Worm (Caenorhabditis elegans) whole organism, mixed stage, embryonic: ENCODE measurements around the gene acdh-12.

Source experiments
- M03D4.4 ChIP-seq: sonication (generic microtip); optimal IDR thresholded peaks from 2 replicates; lab custom pipeline; 2017; ENCODE audit warnings: mild to moderate bottlenecking, missing genetic modification characterization, missing compliant biosample characterization
- bed-3 ChIP-seq: fragments of 200-800 bp; sonication (Bioruptor generic); optimal IDR thresholded peaks from 3 replicates; lab custom pipeline; 2018; ENCODE audit warnings: mild to moderate bottlenecking, missing genetic modification characterization, moderate library complexity, missing compliant biosample characterization
- ceh-39 ChIP-seq: fragments of 150-350 bp; optimal IDR thresholded peaks from 2 replicates; lab custom pipeline; 2014; ENCODE audit warnings: missing biosample characterization, missing genetic modification characterization
- ceh-43 ChIP-seq: fragments of 200-800 bp; sonication (Bioruptor generic); optimal IDR thresholded peaks from 2 replicates; lab custom pipeline; 2018; ENCODE audit warnings: mild to moderate bottlenecking, missing genetic modification characterization, moderate library complexity, missing compliant biosample characterization
- ceh-83 ChIP-seq: fragments of 200-800 bp; sonication (Bioruptor generic); optimal IDR thresholded peaks from 2 replicates; lab custom pipeline; 2018; ENCODE audit warnings: mild to moderate bottlenecking, missing genetic modification characterization, missing compliant biosample characterization
- ces-1 ChIP-seq: fragments of 150-350 bp; optimal IDR thresholded peaks from 2 replicates; lab custom pipeline; 2014; ENCODE audit warnings: missing biosample characterization, missing genetic modification reagents, missing genetic modification characterization
- cnd-1 ChIP-seq: fragments of 200-800 bp; sonication (Bioruptor generic); optimal IDR thresholded peaks from 2 replicates; lab custom pipeline; 2018; ENCODE audit warnings: mild to moderate bottlenecking, missing genetic modification characterization, missing compliant biosample characterization
- drap-1 ChIP-seq: fragments of 200-800 bp; sonication (Bioruptor generic); optimal IDR thresholded peaks from 3 replicates; lab custom pipeline; 2018; ENCODE audit warnings: mild to moderate bottlenecking, missing genetic modification characterization, missing compliant biosample characterization
- elt-1 ChIP-seq: sonication (generic microtip); optimal IDR thresholded peaks from 2 replicates; lab custom pipeline; 2017; ENCODE audit warnings: missing genetic modification characterization, mild to moderate bottlenecking, missing compliant biosample characterization, antibody characterized with exemption, moderate library complexity, borderline replicate concordance; ENCODE audit not compliant: insufficient read depth
- elt-3 ChIP-seq: fragments of 150-350 bp; optimal IDR thresholded peaks from 2 replicates; lab custom pipeline; 2014; ENCODE audit warnings: missing biosample characterization, missing genetic modification characterization
- flh-1 ChIP-seq: fragments of 200-800 bp; sonication (Bioruptor generic); optimal IDR thresholded peaks from 2 replicates; lab custom pipeline; 2018; ENCODE audit warnings: mild to moderate bottlenecking, missing genetic modification characterization, moderate library complexity, missing compliant biosample characterization
- ham-2 ChIP-seq: fragments of 200-800 bp; sonication (Bioruptor generic); optimal IDR thresholded peaks from 2 replicates; lab custom pipeline; 2018; ENCODE audit warnings: mild to moderate bottlenecking, missing genetic modification characterization, missing compliant biosample characterization
- hlh-1 ChIP-seq: fragments of 150-350 bp; optimal IDR thresholded peaks from 2 replicates; lab custom pipeline; 2014; ENCODE audit warnings: missing biosample characterization, missing genetic modification reagents, missing genetic modification characterization
- lin-13 ChIP-seq: fragments of 150-350 bp; optimal IDR thresholded peaks from 2 replicates; lab custom pipeline; 2014; ENCODE audit warnings: missing biosample characterization, missing genetic modification characterization
- lin-32 ChIP-seq: fragments of 200-800 bp; sonication (Bioruptor generic); optimal IDR thresholded peaks from 2 replicates; lab custom pipeline; 2018; ENCODE audit warnings: mild to moderate bottlenecking, missing genetic modification characterization, missing compliant biosample characterization
- lsy-2 ChIP-seq: fragments of 150-350 bp; optimal IDR thresholded peaks from 2 replicates; lab custom pipeline; 2014; ENCODE audit warnings: missing biosample characterization, missing genetic modification characterization
- mab-5 ChIP-seq: fragments of 150-350 bp; optimal IDR thresholded peaks from 2 replicates; lab custom pipeline; 2014; ENCODE audit warnings: missing biosample characterization, missing genetic modification characterization
- mep-1 ChIP-seq: fragments of 150-350 bp; optimal IDR thresholded peaks from 2 replicates; lab custom pipeline; 2017; ENCODE audit warnings: missing biosample characterization, missing genetic modification reagents, missing genetic modification characterization, inconsistent platforms
- mls-2 ChIP-seq: sonication (generic microtip); optimal IDR thresholded peaks from 2 replicates; lab custom pipeline; 2016; ENCODE audit warnings: mild to moderate bottlenecking, missing genetic modification characterization, moderate library complexity, missing compliant biosample characterization
- nhr-12 ChIP-seq: fragments of 150-350 bp; optimal IDR thresholded peaks from 2 replicates; lab custom pipeline; 2014; ENCODE audit warnings: missing biosample characterization, missing genetic modification characterization
- nhr-2 ChIP-seq: fragments of 150-350 bp; optimal IDR thresholded peaks from 2 replicates; lab custom pipeline; 2014; ENCODE audit warnings: missing biosample characterization, missing genetic modification characterization
- nhr-237 ChIP-seq: fragments of 150-350 bp; optimal IDR thresholded peaks from 2 replicates; lab custom pipeline; 2014; ENCODE audit warnings: missing biosample characterization, missing genetic modification characterization
- nhr-28 ChIP-seq: fragments of 150-350 bp; optimal IDR thresholded peaks from 2 replicates; lab custom pipeline; 2014; ENCODE audit warnings: missing biosample characterization, missing genetic modification characterization
- nhr-76 ChIP-seq: sonication (generic microtip); optimal IDR thresholded peaks from 2 replicates; lab custom pipeline; 2017; ENCODE audit warnings: missing biosample characterization, missing genetic modification characterization
- pha-4 ChIP-seq: fragments of 150-350 bp; optimal IDR thresholded peaks from 2 replicates; lab custom pipeline; 2018; ENCODE audit warnings: missing biosample characterization, missing genetic modification reagents, missing genetic modification characterization
- sem-2 ChIP-seq: fragments of 200-800 bp; sonication (Bioruptor generic); optimal IDR thresholded peaks from 2 replicates; lab custom pipeline; 2018; ENCODE audit warnings: mild to moderate bottlenecking, missing genetic modification characterization, missing compliant biosample characterization
- snpc-4 ChIP-seq: fragments of 150-350 bp; optimal IDR thresholded peaks from 2 replicates; lab custom pipeline; 2014; ENCODE audit warnings: missing biosample characterization, missing genetic modification characterization
- sptf-1 ChIP-seq: sonication (generic microtip); optimal IDR thresholded peaks from 2 replicates; lab custom pipeline; 2017; ENCODE audit warnings: mild to moderate bottlenecking, missing genetic modification characterization, moderate library complexity, missing compliant biosample characterization
- tbx-8 ChIP-seq: fragments of 200-800 bp; sonication (Bioruptor generic); optimal IDR thresholded peaks from 2 replicates; lab custom pipeline; 2018; ENCODE audit warnings: mild to moderate bottlenecking, missing genetic modification characterization, moderate library complexity, missing compliant biosample characterization
- unc-120 ChIP-seq: sonication (generic microtip); optimal IDR thresholded peaks from 2 replicates; lab custom pipeline; 2017; ENCODE audit warnings: missing genetic modification characterization, missing compliant biosample characterization; ENCODE audit not compliant: poor library complexity, severe bottlenecking
- unc-39 ChIP-seq: fragments of 150-350 bp; optimal IDR thresholded peaks from 2 replicates; lab custom pipeline; 2014; ENCODE audit warnings: missing biosample characterization, missing genetic modification characterization
- unc-62 ChIP-seq: fragments of 150-350 bp; optimal IDR thresholded peaks from 2 replicates; lab custom pipeline; 2014; ENCODE audit warnings: missing biosample characterization, missing genetic modification reagents, missing genetic modification characterization
- zip-8 ChIP-seq: fragments of 150-350 bp; optimal IDR thresholded peaks from 2 replicates; lab custom pipeline; 2014; ENCODE audit warnings: missing biosample characterization, missing genetic modification characterization
- ztf-11 ChIP-seq: fragments of 150-350 bp; optimal IDR thresholded peaks from 2 replicates; lab custom pipeline; 2014; ENCODE audit warnings: missing biosample characterization, missing genetic modification characterization

Gene acdh-12

DNA sequence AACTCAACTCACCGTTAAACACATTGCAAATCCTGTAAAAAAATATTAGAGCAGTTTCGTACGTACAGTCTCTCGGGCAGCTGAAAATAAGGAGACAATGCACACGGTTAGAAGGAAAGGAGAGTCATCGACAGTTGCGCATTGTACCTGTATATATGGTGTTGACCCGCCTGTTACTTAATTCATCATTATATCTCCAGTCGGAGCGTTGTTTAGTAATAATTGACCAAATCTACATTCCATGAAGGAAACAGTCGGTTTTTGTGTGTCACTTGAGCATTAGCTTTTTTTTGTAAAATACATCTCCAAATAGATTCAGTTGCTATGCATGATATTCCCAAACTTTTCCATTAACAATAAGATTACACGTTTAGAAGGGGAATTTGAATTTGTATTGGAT, 33.9 kb downstream of the acdh-12 start, which contains the start of gene C27H5.12:
C27H5.12 (minus strand) TSS at position 101 of the 400 bp plus-strand sequence.
- no peak for TF ChIP-seq nhr-12
- no peak for TF ChIP-seq drap-1 (GFP tag; lab: Kevin White, UChicago)
- no peak for TF ChIP-seq ceh-43 (GFP tag; lab: Kevin White, UChicago)
- no peak for TF ChIP-seq tbx-8 (GFP tag; lab: Kevin White, UChicago)
- no peak for TF ChIP-seq nhr-76 (tag; lab: Kevin White, UChicago)
- TF ChIP-seq mls-2 (tag; lab: Kevin White, UChicago), result no peak
- TF ChIP-seq nhr-2 (tag; lab: Kevin White, UChicago), result no peak
- no peak for TF ChIP-seq elt-1
- TF ChIP-seq pha-4 (tag; lab: Kevin White, UChicago), result no peak

DNA sequence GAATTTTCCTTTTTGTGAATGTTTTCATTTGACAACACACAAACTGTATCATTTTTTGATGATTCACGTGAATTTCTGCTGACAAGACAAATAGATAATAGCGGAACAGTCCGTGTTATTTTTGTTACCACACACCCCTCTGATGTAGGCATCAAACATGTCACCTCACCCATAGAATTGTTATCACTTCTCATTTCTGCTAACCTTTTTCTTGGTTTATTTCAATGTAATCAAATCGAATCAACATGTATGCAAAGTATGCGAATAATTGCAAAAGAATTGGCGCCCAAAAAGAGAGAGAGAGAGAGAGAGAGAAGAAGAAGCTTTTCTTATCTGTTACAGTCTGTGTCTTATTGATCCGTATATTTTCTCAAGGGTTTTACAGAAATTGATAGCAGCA, 38.0 kb downstream of the acdh-12 start:
- TF ChIP-seq unc-62 (GFP tag; lab: Kevin White, UChicago), result no peak

DNA sequence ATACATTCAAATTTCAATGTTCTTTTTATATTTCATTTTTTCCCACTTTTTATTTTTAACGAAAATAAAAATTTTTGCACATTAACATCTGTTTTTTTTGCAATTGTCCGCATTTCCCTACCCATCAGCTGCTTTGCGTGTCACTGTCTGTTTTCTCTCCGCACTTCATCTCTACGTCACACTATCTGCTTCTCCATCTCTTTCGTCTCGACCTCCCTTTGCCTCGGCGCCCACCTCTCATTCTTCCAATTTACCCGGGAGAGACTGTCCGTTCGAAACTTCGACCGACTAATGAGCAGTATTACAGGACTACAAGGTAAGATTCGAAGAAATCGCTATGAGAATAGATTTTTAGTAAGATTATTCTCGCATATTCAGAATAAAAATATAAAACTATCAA, 40.0 kb downstream of the acdh-12 start, which contains the start of gene C27H5.2:
C27H5.2 (plus strand) TSS at position 190 of the 400 bp plus-strand sequence.
- TF ChIP-seq pha-4 (tag; lab: Kevin White, UChicago), result no peak
- TF ChIP-seq lsy-2 (tag; lab: Kevin White, UChicago), result no peak
- peak; percentile 31 for TF ChIP-seq hlh-1 (tag; lab: Kevin White, UChicago)

DNA sequence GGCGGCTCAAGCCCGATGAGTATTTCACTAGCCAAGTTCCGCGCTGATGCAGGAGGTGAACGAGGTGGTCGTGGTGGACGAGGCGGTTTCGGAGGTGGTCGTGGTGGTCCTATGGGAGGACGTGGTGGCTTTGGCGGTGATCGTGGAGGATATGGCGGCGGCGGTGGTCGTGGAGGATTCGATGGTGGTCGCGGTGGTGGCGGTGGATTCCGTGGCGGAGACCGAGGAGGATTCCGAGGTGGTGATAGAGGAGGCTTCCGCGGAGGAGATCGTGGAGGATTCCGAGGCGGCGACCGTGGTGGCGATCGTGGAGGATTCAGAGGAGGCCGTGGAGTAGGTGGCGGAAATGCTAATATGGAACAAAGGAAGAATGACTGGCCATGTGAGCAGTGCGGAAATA, 40.7 kb downstream of the acdh-12 start:
- TF ChIP-seq flh-1 (GFP tag; lab: Kevin White, UChicago) (no peak), elt-3 (no peak), nhr-237 (tag; lab: Kevin White, UChicago) (no peak), cnd-1 (tag; lab: Kevin White, UChicago) (no peak), nhr-76 (tag; lab: Kevin White, UChicago) (no peak), pha-4 (tag; lab: Kevin White, UChicago) (no peak), hlh-1 (tag; lab: Kevin White, UChicago) (no peak), nhr-2 (tag; lab: Kevin White, UChicago) (no peak), mab-5 (tag; lab: Kevin White, UChicago) (no peak), lsy-2 (tag; lab: Kevin White, UChicago) (no peak), lin-32 (no peak), nhr-28 (no peak), elt-1 (no peak), drap-1 (GFP tag; lab: Kevin White, UChicago) (no peak), nhr-12 (no peak), mep-1 (tag; lab: Kevin White, UChicago) (no peak), sptf-1 (tag; lab: Kevin White, UChicago) (no peak), unc-62 (GFP tag; lab: Kevin White, UChicago) (no peak), bed-3 (GFP tag; lab: Kevin White, UChicago) (no peak)

DNA sequence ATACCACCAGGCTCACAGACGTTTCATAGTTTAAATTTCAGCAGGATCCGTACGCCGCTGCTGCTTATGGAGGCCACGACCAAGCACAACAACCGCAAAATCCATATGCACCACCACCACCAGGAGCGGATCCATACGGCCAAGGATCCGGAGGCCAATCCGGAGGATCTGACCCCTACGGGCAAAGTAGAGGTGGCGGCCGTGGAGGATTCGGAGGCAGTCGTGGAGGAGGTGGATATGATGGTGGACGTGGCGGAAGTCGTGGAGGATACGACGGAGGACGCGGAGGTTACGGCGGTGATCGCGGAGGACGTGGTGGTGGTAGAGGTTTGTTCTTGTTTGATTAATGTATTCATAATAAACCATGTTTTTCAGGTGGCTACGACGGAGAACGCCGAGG, 42.3 kb downstream of the acdh-12 start:
- peak; percentile 1 for TF ChIP-seq sptf-1 (tag; lab: Kevin White, UChicago)

DNA sequence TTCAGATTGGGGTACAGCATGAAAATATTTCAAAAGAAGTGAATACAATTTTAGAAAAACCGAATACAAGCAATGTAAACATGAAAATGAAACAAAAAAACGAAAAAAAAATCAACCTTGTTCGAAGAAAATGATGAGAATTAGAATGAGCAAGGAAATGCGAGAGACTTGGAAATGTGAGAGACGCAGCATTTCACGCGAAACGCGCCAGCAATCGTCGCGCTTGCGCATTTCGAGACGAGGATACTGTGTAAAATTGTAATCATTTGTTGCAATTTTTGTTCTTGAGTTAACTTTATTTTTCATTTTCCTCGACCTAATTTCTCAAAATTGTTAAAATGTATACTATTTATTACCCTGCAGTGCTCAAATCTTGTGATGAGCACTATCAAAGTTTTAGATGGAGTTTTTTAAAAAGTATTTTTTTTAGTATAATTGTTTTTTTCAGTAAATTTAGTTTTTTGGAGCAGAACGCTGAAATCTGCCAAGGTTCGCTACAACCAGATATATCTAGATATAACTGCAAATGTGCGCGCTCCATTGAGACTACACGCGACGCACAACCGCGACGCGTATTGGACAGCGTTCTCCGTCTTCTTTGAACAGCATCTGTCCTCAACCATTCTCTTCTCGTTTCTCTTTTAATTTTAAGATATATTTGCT, 43.3 kb downstream of the acdh-12 start, which contains the start of gene fust-1:
fust-1 (plus strand) TSS at position 613 of the 663 bp plus-strand sequence.
- TF ChIP-seq mls-2 (tag; lab: Kevin White, UChicago), result peak; percentile 82
- peak; percentile 92 for TF ChIP-seq nhr-237 (tag; lab: Kevin White, UChicago)
- no peak for TF ChIP-seq unc-39 (tag; lab: Kevin White, UChicago)
- TF ChIP-seq mep-1 (tag; lab: Kevin White, UChicago), result peak; percentile 98
- peak; percentile 52 for TF ChIP-seq sem-2
- peak; percentile 97 for TF ChIP-seq pha-4 (tag; lab: Kevin White, UChicago)
- peak; percentile 31 for TF ChIP-seq elt-3
- no peak for TF ChIP-seq ham-2 (GFP tag; lab: Kevin White, UChicago)
- TF ChIP-seq ceh-43 (GFP tag; lab: Kevin White, UChicago), result peak; percentile 68
- peak; percentile 32 for TF ChIP-seq ztf-11 (tag; lab: Kevin White, UChicago)
- peak; percentile 32 for TF ChIP-seq bed-3 (GFP tag; lab: Kevin White, UChicago)
- peak; percentile 66 for TF ChIP-seq nhr-2 (tag; lab: Kevin White, UChicago)
- TF ChIP-seq unc-62 (GFP tag; lab: Kevin White, UChicago), result peak; percentile 14
- TF ChIP-seq zip-8 (tag; lab: Kevin White, UChicago), result no peak
- TF ChIP-seq nhr-28, result no peak
- TF ChIP-seq M03D4.4 (tag; lab: Kevin White, UChicago), result peak; percentile 74
- TF ChIP-seq ceh-83 (GFP tag; lab: Kevin White, UChicago), result peak; percentile 42
- TF ChIP-seq flh-1 (GFP tag; lab: Kevin White, UChicago), result no peak
- peak; percentile 75 for TF ChIP-seq drap-1 (GFP tag; lab: Kevin White, UChicago)
- peak; percentile 37 for TF ChIP-seq unc-120 (tag; lab: Kevin White, UChicago)
- TF ChIP-seq lsy-2 (tag; lab: Kevin White, UChicago), result peak; percentile 93
- peak; percentile 74 for TF ChIP-seq ces-1 (GFP tag; lab: Kevin White, UChicago)
- no peak for TF ChIP-seq elt-1
- TF ChIP-seq lin-13 (tag; lab: Kevin White, UChicago), result peak; percentile 94
- TF ChIP-seq snpc-4 (tag; lab: Kevin White, UChicago), result no peak
- peak; percentile 36 for TF ChIP-seq nhr-12
- no peak for TF ChIP-seq nhr-76 (tag; lab: Kevin White, UChicago)
- peak; percentile 48 for TF ChIP-seq ceh-39 (tag; lab: Kevin White, UChicago)
- no peak for TF ChIP-seq mab-5 (tag; lab: Kevin White, UChicago)
- TF ChIP-seq hlh-1 (tag; lab: Kevin White, UChicago), result peak; percentile 43
- TF ChIP-seq cnd-1 (tag; lab: Kevin White, UChicago), result peak; percentile 71
- TF ChIP-seq lin-32, result peak; percentile 20
- TF ChIP-seq tbx-8 (GFP tag; lab: Kevin White, UChicago), result peak; percentile 19
